Fruit fly (Drosophila melanogaster): ENCODE results near the gene CG4615.

CG4615 gene

DNA sequence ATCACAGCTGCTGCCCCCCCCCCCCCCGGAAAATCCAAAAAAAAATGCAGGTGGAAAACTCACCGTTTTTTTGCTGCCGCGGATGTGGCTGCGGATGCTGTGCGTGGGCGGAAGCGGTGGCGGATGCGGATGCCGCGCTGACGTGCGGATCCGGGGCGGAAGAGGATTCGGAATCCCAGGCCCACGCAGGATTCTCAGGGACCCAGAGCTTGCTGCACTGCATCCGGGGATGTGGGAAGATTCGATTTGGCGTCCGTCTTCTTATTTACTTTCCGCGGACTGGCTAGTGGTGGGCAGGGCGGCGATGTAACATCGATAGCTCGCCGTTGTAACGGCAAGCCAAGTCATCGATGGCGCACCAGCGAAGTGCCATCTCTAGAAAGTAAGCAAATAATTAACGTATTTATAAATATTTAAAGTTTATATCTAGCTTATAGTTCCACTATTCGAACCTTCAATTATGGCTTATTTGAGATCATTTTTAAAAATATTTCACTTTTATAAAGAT is at the start of gene CG4615:
Gene CG4615, minus strand, starts transcription at position 288 of the 508 bp plus-strand sequence.
- TF ChIP-seq Crg-1 (GFP tag; optimal IDR thresholded peaks at IDR 0.05): no peak
- peak; percentile 46 for TF ChIP-seq CG1620 (GFP tag; optimal IDR thresholded peaks at IDR 0.05)
- peak; percentile 18 for TF ChIP-seq bab1 (GFP tag; optimal IDR thresholded peaks at IDR 0.05)
- TF ChIP-seq CG12768 (GFP tag; optimal IDR thresholded peaks at IDR 0.05): no peak
- peak; percentile 22 for TF ChIP-seq CG11617 (GFP tag; optimal IDR thresholded peaks at IDR 0.05)
- TF ChIP-seq kay (GFP tag; ENCODE audit: borderline replicate concordance): no peak
- peak; percentile 21 for TF ChIP-seq Mnt (GFP tag; optimal IDR thresholded peaks at IDR 0.05)

DNA sequence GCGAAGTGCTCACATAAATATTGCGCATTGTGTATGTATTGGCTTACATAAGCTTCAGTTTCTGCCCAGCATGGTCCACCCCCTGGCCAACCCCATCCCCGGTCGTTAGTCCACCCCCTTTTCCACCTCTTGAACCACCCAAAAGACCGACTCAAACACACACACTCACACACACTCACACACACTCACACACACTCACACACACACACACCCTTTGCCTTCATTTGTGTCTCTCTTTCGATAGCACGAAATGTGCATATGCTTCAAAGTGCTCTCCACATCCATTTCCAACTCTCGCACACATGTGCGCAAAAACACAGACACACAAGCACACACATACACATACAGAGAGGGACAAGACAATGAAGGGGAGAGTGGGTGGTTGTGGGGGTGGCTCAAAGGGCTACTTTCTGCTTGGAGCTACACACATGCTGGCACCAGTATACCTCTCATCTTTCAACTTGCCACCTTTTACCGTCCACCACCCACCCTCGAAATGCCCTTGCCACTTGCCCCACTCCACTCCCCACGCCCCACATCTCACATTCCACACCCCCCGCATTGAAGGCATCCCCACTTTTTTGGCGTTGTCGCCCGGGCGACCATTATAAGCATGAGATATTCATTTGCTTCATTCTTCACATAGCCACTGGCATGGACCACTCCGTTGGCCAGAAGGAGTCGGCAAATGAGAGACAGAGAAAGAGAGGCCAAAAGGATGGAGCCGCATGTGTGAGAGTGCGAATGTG is 49.4 kb upstream of the CG4615 start:
- TF ChIP-seq CG7045 (GFP tag; optimal IDR thresholded peaks at IDR 0.05) (no peak), Hr96 (GFP tag; optimal IDR thresholded peaks at IDR 0.05) (no peak), CG1620 (GFP tag; optimal IDR thresholded peaks at IDR 0.05) (no peak), CG5204 (GFP tag; optimal IDR thresholded peaks at IDR 0.05) (no peak), bab1 (GFP tag; optimal IDR thresholded peaks at IDR 0.05) (no peak), CG11617 (GFP tag; optimal IDR thresholded peaks at IDR 0.05) (no peak), CG12768 (GFP tag; optimal IDR thresholded peaks at IDR 0.05) (no peak), tj (GFP tag; optimal IDR thresholded peaks at IDR 0.05) (no peak), CG7101 (tag; optimal IDR thresholded peaks at IDR 0.05) (no peak), cnc (optimal IDR thresholded peaks at IDR 0.05) (no peak), pad (GFP tag; optimal IDR thresholded peaks at IDR 0.05) (no peak), toe (GFP tag; optimal IDR thresholded peaks at IDR 0.05) (no peak), kay (GFP tag; ENCODE audit: borderline replicate concordance) (no peak), CG14711 (tag; optimal IDR thresholded peaks at IDR 0.05) (no peak), Crg-1 (GFP tag; optimal IDR thresholded peaks at IDR 0.05) (no peak), Mnt (GFP tag; optimal IDR thresholded peaks at IDR 0.05) (no peak), cic (GFP tag; optimal IDR thresholded peaks at IDR 0.05) (no peak), ovo (GFP tag; optimal IDR thresholded peaks at IDR 0.05) (no peak)

DNA sequence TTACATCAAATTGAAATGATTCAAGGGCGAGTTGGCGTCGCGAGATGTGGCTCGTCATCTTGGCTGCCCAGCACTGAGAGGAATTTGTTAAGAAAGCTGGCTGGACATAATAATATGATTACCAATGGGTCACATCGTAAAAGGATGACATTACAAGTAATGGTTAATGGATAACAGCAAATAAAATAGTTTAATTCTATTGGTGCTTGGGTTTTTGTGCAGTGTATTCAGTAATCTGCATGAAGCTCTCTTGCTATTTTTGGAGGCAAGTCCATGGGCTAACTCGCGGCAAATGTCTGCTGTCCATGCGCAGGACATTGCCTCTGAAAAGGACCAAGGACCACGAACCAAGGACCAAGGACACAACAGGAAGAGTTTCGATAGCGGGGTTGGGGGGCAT is 39.7 kb upstream of the CG4615 start:
- no peak for TF ChIP-seq CG14711 (tag; optimal IDR thresholded peaks at IDR 0.05)
- TF ChIP-seq toe (GFP tag; optimal IDR thresholded peaks at IDR 0.05): no peak
- TF ChIP-seq cic (GFP tag; optimal IDR thresholded peaks at IDR 0.05): no peak
- no peak for TF ChIP-seq kay (GFP tag; ENCODE audit: borderline replicate concordance)
- no peak for TF ChIP-seq Hr96 (GFP tag; optimal IDR thresholded peaks at IDR 0.05)

DNA sequence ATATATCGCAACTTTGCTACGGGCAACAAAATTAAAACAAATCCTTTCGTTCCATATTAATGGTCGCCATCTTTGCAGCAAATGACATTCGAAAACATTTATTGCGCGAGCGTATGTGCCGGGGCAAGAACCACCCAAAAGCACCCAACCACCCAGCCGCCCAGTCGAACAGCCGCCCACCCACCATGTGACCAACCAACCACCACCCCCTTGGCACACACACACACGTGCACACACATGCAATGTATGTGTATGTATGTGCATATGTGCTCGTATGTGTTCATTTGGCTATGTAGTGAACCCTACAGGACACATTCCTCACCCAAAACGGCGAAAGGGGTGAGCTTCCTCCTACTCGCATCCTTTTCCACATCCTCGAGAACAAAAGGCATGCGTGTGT is 37.9 kb upstream of the CG4615 start:
- no peak for TF ChIP-seq CG1620 (GFP tag; optimal IDR thresholded peaks at IDR 0.05)
- no peak for TF ChIP-seq bab1 (GFP tag; optimal IDR thresholded peaks at IDR 0.05)
- no peak for TF ChIP-seq cnc (optimal IDR thresholded peaks at IDR 0.05)
- TF ChIP-seq CG11617 (GFP tag; optimal IDR thresholded peaks at IDR 0.05): no peak
- TF ChIP-seq pad (GFP tag; optimal IDR thresholded peaks at IDR 0.05): no peak
- TF ChIP-seq kay (GFP tag; ENCODE audit: borderline replicate concordance): no peak
- TF ChIP-seq CG12768 (GFP tag; optimal IDR thresholded peaks at IDR 0.05): no peak
- no peak for TF ChIP-seq Clk (GFP tag; optimal IDR thresholded peaks at IDR 0.05)

DNA sequence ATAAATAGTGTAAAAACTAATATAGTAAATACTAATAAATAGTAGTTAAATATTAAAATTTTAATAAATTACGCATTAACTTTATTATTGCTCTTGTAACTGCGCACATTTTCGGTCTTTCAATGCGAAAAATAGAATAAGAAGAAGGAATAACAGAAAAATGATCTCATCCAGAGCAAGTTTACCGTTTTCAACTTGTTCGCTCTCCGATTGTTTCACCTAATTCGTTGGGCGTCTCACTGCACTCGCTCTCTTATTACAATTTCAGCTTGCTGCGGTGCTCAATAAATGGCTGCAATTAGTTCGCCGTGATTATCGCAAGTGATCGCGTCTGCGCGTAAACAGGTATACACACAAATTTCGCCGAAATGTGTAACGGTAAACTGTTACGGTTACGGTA is 35.3 kb upstream of the CG4615 start, which contains the start of gene Cph:
Gene Cph, plus strand, starts transcription at position 301 of the 400 bp plus-strand sequence.
- TF ChIP-seq CG11617 (GFP tag; optimal IDR thresholded peaks at IDR 0.05) (no peak), CG1620 (GFP tag; optimal IDR thresholded peaks at IDR 0.05) (no peak), CG5204 (GFP tag; optimal IDR thresholded peaks at IDR 0.05) (no peak), CG33017 (tag; optimal IDR thresholded peaks at IDR 0.05) (no peak), ovo (GFP tag; optimal IDR thresholded peaks at IDR 0.05) (peak; percentile 71), Mnt (GFP tag; optimal IDR thresholded peaks at IDR 0.05) (no peak)

DNA sequence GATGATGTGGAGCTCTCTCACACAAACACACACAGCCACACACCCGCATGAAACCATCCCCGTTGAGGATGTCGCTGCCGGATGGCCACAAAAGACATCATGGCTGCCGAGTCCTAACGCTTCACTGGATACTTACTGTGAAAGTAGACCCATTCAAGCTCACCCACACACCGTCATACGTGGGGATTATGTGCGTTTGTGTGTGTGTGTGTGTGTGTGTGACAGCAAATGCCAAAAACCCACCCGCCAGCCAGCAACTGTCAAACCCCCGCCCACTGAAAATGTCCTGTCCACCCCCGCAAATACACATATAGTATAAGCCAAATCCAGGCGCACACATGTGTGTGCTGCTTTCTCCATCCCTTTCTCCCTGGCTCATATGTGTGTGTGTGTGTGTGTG is 22.4 kb upstream of the CG4615 start:
- TF ChIP-seq CG12768 (GFP tag; optimal IDR thresholded peaks at IDR 0.05): no peak
- TF ChIP-seq Clk (GFP tag; optimal IDR thresholded peaks at IDR 0.05): no peak
- no peak for TF ChIP-seq CG11617 (GFP tag; optimal IDR thresholded peaks at IDR 0.05)
- no peak for TF ChIP-seq CG14711 (tag; optimal IDR thresholded peaks at IDR 0.05)
- TF ChIP-seq kay (GFP tag; ENCODE audit: borderline replicate concordance): no peak
- TF ChIP-seq cic (GFP tag; optimal IDR thresholded peaks at IDR 0.05): no peak
- TF ChIP-seq pad (GFP tag; optimal IDR thresholded peaks at IDR 0.05): no peak
- no peak for TF ChIP-seq Mnt (GFP tag; optimal IDR thresholded peaks at IDR 0.05)
- TF ChIP-seq CG7045 (GFP tag; optimal IDR thresholded peaks at IDR 0.05): no peak
- TF ChIP-seq Hr96 (GFP tag; optimal IDR thresholded peaks at IDR 0.05): no peak
- TF ChIP-seq bab1 (GFP tag; optimal IDR thresholded peaks at IDR 0.05): no peak
- TF ChIP-seq ovo (GFP tag; optimal IDR thresholded peaks at IDR 0.05): no peak
- TF ChIP-seq cnc (optimal IDR thresholded peaks at IDR 0.05): no peak
- TF ChIP-seq CG33017 (tag; optimal IDR thresholded peaks at IDR 0.05): no peak
- TF ChIP-seq CG5204 (GFP tag; optimal IDR thresholded peaks at IDR 0.05): no peak
- TF ChIP-seq CG1620 (GFP tag; optimal IDR thresholded peaks at IDR 0.05): no peak
- TF ChIP-seq Crg-1 (GFP tag; optimal IDR thresholded peaks at IDR 0.05): no peak
- no peak for TF ChIP-seq CG7101 (tag; optimal IDR thresholded peaks at IDR 0.05)
- no peak for TF ChIP-seq toe (GFP tag; optimal IDR thresholded peaks at IDR 0.05)
- no peak for TF ChIP-seq tj (GFP tag; optimal IDR thresholded peaks at IDR 0.05)

DNA sequence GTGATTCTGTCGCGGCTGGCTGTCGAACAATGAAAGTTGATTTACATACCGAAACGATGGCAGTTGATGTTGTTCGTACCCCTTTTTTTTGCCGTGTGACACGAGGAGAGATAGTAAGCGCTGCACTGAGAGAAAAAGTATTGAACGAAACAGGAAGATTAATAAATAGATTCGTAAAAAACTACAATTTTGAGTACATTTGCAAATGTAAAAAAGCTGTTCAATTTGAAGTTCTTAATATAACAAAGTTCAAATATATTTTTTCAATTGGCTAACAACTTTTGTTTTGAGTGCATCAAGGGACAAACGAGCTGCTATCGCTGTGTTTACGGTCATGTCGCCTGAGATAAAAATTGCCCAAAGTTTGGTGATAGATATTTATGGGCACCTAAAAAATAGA is 19.9 kb upstream of the CG4615 start:
- TF ChIP-seq CG7101 (tag; optimal IDR thresholded peaks at IDR 0.05): no peak
- no peak for TF ChIP-seq CG33017 (tag; optimal IDR thresholded peaks at IDR 0.05)
- no peak for TF ChIP-seq Hr96 (GFP tag; optimal IDR thresholded peaks at IDR 0.05)
- TF ChIP-seq CG5204 (GFP tag; optimal IDR thresholded peaks at IDR 0.05): no peak
- no peak for TF ChIP-seq pad (GFP tag; optimal IDR thresholded peaks at IDR 0.05)
- TF ChIP-seq cnc (optimal IDR thresholded peaks at IDR 0.05): no peak
- TF ChIP-seq bab1 (GFP tag; optimal IDR thresholded peaks at IDR 0.05): no peak
- no peak for TF ChIP-seq cic (GFP tag; optimal IDR thresholded peaks at IDR 0.05)
- no peak for TF ChIP-seq Crg-1 (GFP tag; optimal IDR thresholded peaks at IDR 0.05)
- no peak for TF ChIP-seq kay (GFP tag; ENCODE audit: borderline replicate concordance)
- TF ChIP-seq ovo (GFP tag; optimal IDR thresholded peaks at IDR 0.05): no peak
- no peak for TF ChIP-seq toe (GFP tag; optimal IDR thresholded peaks at IDR 0.05)
- no peak for TF ChIP-seq Mnt (GFP tag; optimal IDR thresholded peaks at IDR 0.05)
- TF ChIP-seq tj (GFP tag; optimal IDR thresholded peaks at IDR 0.05): no peak
- no peak for TF ChIP-seq CG7045 (GFP tag; optimal IDR thresholded peaks at IDR 0.05)

Data from whole organism, adult.